Fruit fly (Drosophila melanogaster): ENCODE results near the gene CG34155.

- no peak for TF ChIP-seq CG8478 (optimal IDR thresholded peaks at IDR 0.05)
- TF ChIP-seq CTCF (optimal IDR thresholded peaks at IDR 0.05) = no peak
Measured at dm6 chr3R:30600154-30601009, 40.4 kb upstream of the CG34155 start.

Data from S2 (cell line).